Worm (Caenorhabditis elegans) whole organism, midembryonic: Measurements from ENCODE around the gene plc-3.

Experiments used
- T22C8.4 ChIP-seq: fragments of 200-800 bp; sonication (Bioruptor generic); IDR thresholded peaks from 2 replicates; pipeline ENCODE4 v1.3.6; 2022; ENCODE audit warnings: missing genetic modification characterization, missing compliant biosample characterization
- cog-1 ChIP-seq: sonication (generic microtip); optimal IDR thresholded peaks from 2 replicates; lab custom pipeline; 2016; ENCODE audit warnings: missing genetic modification characterization, missing compliant biosample characterization
- flt-1 ChIP-seq: fragments of 200-800 bp; sonication (Bioruptor generic); IDR thresholded peaks from 2 replicates; pipeline ENCODE4 v1.3.6; 2022; ENCODE audit warnings: missing genetic modification characterization, missing compliant biosample characterization
- klf-2 ChIP-seq: fragments of 200-800 bp; sonication (Bioruptor generic); conservative IDR thresholded peaks from 2 replicates; pipeline ENCODE4 v1.3.6; 2022; ENCODE audit warnings: missing genetic modification reagents, missing genetic modification characterization, missing compliant biosample characterization
- med-1 ChIP-seq: sonication (generic microtip); optimal IDR thresholded peaks from 2 replicates; lab custom pipeline; 2017; ENCODE audit warnings: missing genetic modification characterization, mild to moderate bottlenecking, missing compliant biosample characterization, antibody characterized with exemption, missing genetic modification reagents; ENCODE audit not compliant: insufficient read depth
- ref-1 ChIP-seq: fragments of 200-800 bp; sonication (Bioruptor generic); conservative IDR thresholded peaks from 2 replicates; pipeline ENCODE4 v1.3.6; 2022; ENCODE audit warnings: missing genetic modification reagents, missing genetic modification characterization, missing compliant biosample characterization
- tab-1 ChIP-seq: fragments of 200-800 bp; sonication (Bioruptor generic); IDR thresholded peaks from 2 replicates; pipeline ENCODE4 v1.3.6; 2022; ENCODE audit warnings: missing genetic modification characterization, missing compliant biosample characterization
- ztf-23 ChIP-seq: fragments of 200-800 bp; sonication (Bioruptor generic); IDR thresholded peaks from 2 replicates; pipeline ENCODE4 v1.3.6; 2022; ENCODE audit warnings: missing genetic modification reagents, missing genetic modification characterization, missing compliant biosample characterization
- ztf-29 ChIP-seq: fragments of 200-800 bp; sonication (Bioruptor generic); IDR thresholded peaks from 2 replicates; pipeline ENCODE4 v1.3.6; 2022; ENCODE audit warnings: missing genetic modification reagents, missing genetic modification characterization, missing compliant biosample characterization

plc-3 gene

ce11 chrII:10252048-10252447 is 29.4 kb downstream of the plc-3 start:
- TF ChIP-seq T22C8.4 (GFP tag; lab: Robert Waterston, UW) (no peak), flt-1 (GFP tag; lab: Robert Waterston, UW) (no peak), ztf-23 (GFP tag; lab: Robert Waterston, UW) (no peak), ztf-29 (GFP tag; lab: Robert Waterston, UW) (no peak), med-1 (GFP tag; lab: Kevin White, UChicago) (no peak), ref-1 (GFP tag; lab: Robert Waterston, UW) (no peak)

- TF ChIP-seq med-1 (GFP tag; lab: Kevin White, UChicago) (no peak), ref-1 (GFP tag; lab: Robert Waterston, UW) (no peak), ztf-29 (GFP tag; lab: Robert Waterston, UW) (no peak)
These were observed 38.6 kb downstream of the plc-3 start for ce11 chrII:10261261-10261660.

- TF ChIP-seq ztf-29 (GFP tag; lab: Robert Waterston, UW) (no peak), med-1 (GFP tag; lab: Kevin White, UChicago) (no peak), klf-2 (GFP tag; lab: Robert Waterston, UW) (no peak), ref-1 (GFP tag; lab: Robert Waterston, UW) (no peak), tab-1 (GFP tag; lab: Robert Waterston, UW) (no peak), cog-1 (tag; lab: Kevin White, UChicago) (no peak), ztf-23 (GFP tag; lab: Robert Waterston, UW) (no peak), T22C8.4 (GFP tag; lab: Robert Waterston, UW) (no peak)
These were observed 47.4 kb downstream of the plc-3 start, which contains the start of gene F54B3.2 for ce11 chrII:10270052-10270451. F54B3.2 (minus strand) TSS chrII:10270152.

- TF ChIP-seq ref-1 (GFP tag; lab: Robert Waterston, UW) (no peak), tab-1 (GFP tag; lab: Robert Waterston, UW) (no peak), ztf-23 (GFP tag; lab: Robert Waterston, UW) (no peak), flt-1 (GFP tag; lab: Robert Waterston, UW) (no peak), ztf-29 (GFP tag; lab: Robert Waterston, UW) (no peak), klf-2 (GFP tag; lab: Robert Waterston, UW) (no peak), med-1 (GFP tag; lab: Kevin White, UChicago) (no peak), cog-1 (tag; lab: Kevin White, UChicago) (no peak), T22C8.4 (GFP tag; lab: Robert Waterston, UW) (no peak)
These were observed 48.4 kb downstream of the plc-3 start, which contains the start of gene F54B3.4 for ce11 chrII:10271093-10271492. F54B3.4 (minus strand) TSS chrII:10271193.
